Fruit fly (Drosophila melanogaster): ENCODE data around the gene Lint-O.

Gene Lint-O

dm6 chrX:2714730-2715129, 16.2 kb downstream of the Lint-O start (continued):
- TF ChIP-seq CG1647 (GFP tag; optimal IDR thresholded peaks at IDR 0.05) (no peak), CG2129 (GFP tag; IDR thresholded peaks at IDR 0.05; ENCODE audit: partially characterized antibody) (no peak), amos (GFP tag; IDR thresholded peaks at IDR 0.05; ENCODE audit: partially characterized antibody) (peak; percentile 41; the same call in 1 of the 2 replicates), zf30C (GFP tag; optimal IDR thresholded peaks at IDR 0.05) (no peak), CG10366 (GFP tag; IDR thresholded peaks at IDR 0.05) (no peak), sna (GFP tag; IDR thresholded peaks at IDR 0.05; ENCODE audit: partially characterized antibody) (peak; percentile 46; the same call in 1 of the 2 replicates), lilli (GFP tag; optimal IDR thresholded peaks at IDR 0.05) (peak; percentile 14), nom (GFP tag; optimal IDR thresholded peaks at IDR 0.05) (no peak), CG17186 (GFP tag; optimal IDR thresholded peaks at IDR 0.05) (no peak), klu (GFP tag; IDR thresholded peaks at IDR 0.05) (no peak), CG3995 (GFP tag; optimal IDR thresholded peaks at IDR 0.05) (peak; percentile 85), cas (GFP tag; IDR thresholded peaks at IDR 0.05) (no peak), Camta (GFP tag; optimal IDR thresholded peaks at IDR 0.05) (no peak), CG6175 (GFP tag; IDR thresholded peaks at IDR 0.05) (no peak), chn (GFP tag; optimal IDR thresholded peaks at IDR 0.05) (no peak), row (GFP tag; IDR thresholded peaks at IDR 0.05) (peak; percentile 52; the same call in 2 of the 3 replicates), aop (GFP tag; IDR thresholded peaks at IDR 0.05) (no peak), Rfx (GFP tag; IDR thresholded peaks at IDR 0.05) (peak; percentile 50), Mad (GFP tag; optimal IDR thresholded peaks at IDR 0.05) (no peak), CG9932 (GFP tag; IDR thresholded peaks at IDR 0.05) (0 out of 2 replicates have a peak, but pooled peaks have one; percentile 7), CG11398 (GFP tag; optimal IDR thresholded peaks at IDR 0.05) (no peak), Oli (tag; optimal IDR thresholded peaks at IDR 0.05) (no peak), CG30020 (tag; optimal IDR thresholded peaks at IDR 0.05) (no peak), vfl (GFP tag; optimal IDR thresholded peaks at IDR 0.05) (no peak), run (tag; optimal IDR thresholded peaks at IDR 0.05) (no peak), Gug (GFP tag; IDR thresholded peaks at IDR 0.05) (no peak), dm (GFP tag; optimal IDR thresholded peaks at IDR 0.05) (peak; percentile 24), vvl (GFP tag; IDR thresholded peaks at IDR 0.05) (0 out of 2 replicates have a peak, but pooled peaks have one; percentile 15), eyg (GFP tag; optimal IDR thresholded peaks at IDR 0.05) (no peak), CG4730 (GFP tag; IDR thresholded peaks at IDR 0.05) (no peak), corto (GFP tag; optimal IDR thresholded peaks at IDR 0.05) (no peak), gsb (GFP tag; IDR thresholded peaks at IDR 0.05) (no peak), Med (GFP tag) (peak; percentile 46), CG3065 (GFP tag; optimal IDR thresholded peaks at IDR 0.05) (no peak), Sry-δ (GFP tag; optimal IDR thresholded peaks at IDR 0.05) (peak; percentile 36), slou (GFP tag; optimal IDR thresholded peaks at IDR 0.05) (no peak), CG34224 (GFP tag; IDR thresholded peaks at IDR 0.05; ENCODE audit: partially characterized antibody) (peak; percentile 37; the same call in 1 of the 3 replicates), maf-S (GFP tag; optimal IDR thresholded peaks at IDR 0.05) (no peak), gro (GFP tag; optimal IDR thresholded peaks at IDR 0.05) (no peak), fd3F (GFP tag; optimal IDR thresholded peaks at IDR 0.05) (no peak), ap (GFP tag; IDR thresholded peaks at IDR 0.05) (no peak), CG16813 (GFP tag; IDR thresholded peaks at IDR 0.05; ENCODE audit: partially characterized antibody) (peak; percentile 41; the same call in 1 of the 3 replicates), CG1603 (tag; optimal IDR thresholded peaks at IDR 0.05) (peak; percentile 2), Ets65A (GFP tag) (peak; percentile 64), bbx (GFP tag; IDR thresholded peaks at IDR 0.05; ENCODE audit: partially characterized antibody) (no peak), CG10431 (GFP tag; optimal IDR thresholded peaks at IDR 0.05) (no peak), CG8281 (tag; optimal IDR thresholded peaks at IDR 0.05) (no peak), peb (GFP tag; IDR thresholded peaks at IDR 0.05) (no peak), CG12769 (tag; optimal IDR thresholded peaks at IDR 0.05) (no peak)
